Worm (Caenorhabditis elegans) whole organism, L2 larva: ENCODE results near the gene dpy-23.

Experiments
- F13H6.1 ChIP-seq: sonication (generic microtip); optimal IDR thresholded peaks from 2 replicates; lab custom pipeline; 2016; ENCODE audit warnings: missing genetic modification characterization, missing compliant biosample characterization
- blmp-1 ChIP-seq: sonication (generic microtip); optimal IDR thresholded peaks from 2 replicates; lab custom pipeline; 2017; ENCODE audit warnings: missing genetic modification characterization, mild to moderate bottlenecking, missing compliant biosample characterization, antibody characterized with exemption, moderate library complexity; ENCODE audit not compliant: insufficient read depth
- ceh-82 ChIP-seq: fragments of 150-350 bp; optimal IDR thresholded peaks from 2 replicates; lab custom pipeline; 2014; ENCODE audit warnings: missing biosample characterization, missing genetic modification characterization
- elt-3 ChIP-seq: sonication (generic microtip); optimal IDR thresholded peaks from 2 replicates; lab custom pipeline; 2017; ENCODE audit warnings: missing biosample characterization, missing genetic modification characterization
- mbf-1 ChIP-seq: sonication (generic microtip); optimal IDR thresholded peaks from 2 replicates; lab custom pipeline; 2017; ENCODE audit warnings: missing biosample characterization, missing genetic modification characterization
- nhr-10 ChIP-seq: sonication (generic microtip); optimal IDR thresholded peaks from 2 replicates; lab custom pipeline; 2017; ENCODE audit warnings: missing biosample characterization, missing genetic modification characterization
- nhr-237 ChIP-seq: fragments of 150-350 bp; optimal IDR thresholded peaks from 2 replicates; lab custom pipeline; 2014; ENCODE audit warnings: missing biosample characterization, missing genetic modification characterization
- nhr-25 ChIP-seq: fragments of 150-350 bp; sonication (generic microtip); optimal IDR thresholded peaks from 3 replicates; lab custom pipeline; 2014; ENCODE audit warnings: missing biosample characterization, missing genetic modification characterization
- unc-62 ChIP-seq: fragments of 150-350 bp; optimal IDR thresholded peaks from 2 replicates; lab custom pipeline; 2014; ENCODE audit warnings: missing biosample characterization, missing genetic modification reagents, missing genetic modification characterization

ce11 chrX:4413206-4413605, 24.0 kb downstream of the dpy-23 start:
- no peak for TF ChIP-seq nhr-237
- no peak for TF ChIP-seq unc-62 (GFP tag; lab: Kevin White, UChicago)
- TF ChIP-seq nhr-10 (tag; lab: Kevin White, UChicago): no peak
- TF ChIP-seq elt-3 (tag; lab: Kevin White, UChicago): no peak
- TF ChIP-seq mbf-1 (tag; lab: Kevin White, UChicago): no peak
- no peak for TF ChIP-seq ceh-82 (tag; lab: Kevin White, UChicago)
- no peak for TF ChIP-seq nhr-25 (tag; lab: Kevin White, UChicago)
- TF ChIP-seq blmp-1 (tag; lab: Kevin White, UChicago): no peak
- TF ChIP-seq F13H6.1 (tag; lab: Kevin White, UChicago): no peak
